Fruit fly (Drosophila melanogaster) whole organism, prepupa: Measurements from ENCODE around the gene CG42592.
A peak's percentile ranks its signal among the peaks of the same experiment; 100 is the strongest.

ENCODE experiments used
- Blimp-1 ChIP-seq: fragments of 200-800 bp; sonication (Bioruptor generic); optimal IDR thresholded peaks from 3 replicates; lab custom pipeline; 2017; ENCODE audit warnings: missing biosample characterization, missing genetic modification characterization, mild to moderate bottlenecking, moderate library complexity, missing genetic modification reagents
- CG10631 ChIP-seq: fragments of 200-800 bp; sonication (Bioruptor generic); optimal IDR thresholded peaks from 2 replicates; lab custom pipeline; 2016; ENCODE audit warnings: missing biosample characterization, missing genetic modification characterization
- CG10669 ChIP-seq: fragments of 200-800 bp; sonication (Bioruptor generic); optimal IDR thresholded peaks from 3 replicates; lab custom pipeline; 2018; ENCODE audit warnings: missing biosample characterization, mild to moderate bottlenecking, missing genetic modification characterization, moderate library complexity
- CG11294 ChIP-seq: fragments of 200-800 bp; sonication (Bioruptor generic); IDR thresholded peaks from 2 replicates; pipeline ENCODE4 v1.3.6; 2022; ENCODE audit warnings: missing biosample characterization, missing genetic modification characterization
- CG11902 ChIP-seq: fragments of 200-800 bp; sonication (Bioruptor generic); optimal IDR thresholded peaks from 3 replicates; lab custom pipeline; 2016; ENCODE audit warnings: missing biosample characterization, missing genetic modification characterization
- CG15336 ChIP-seq: fragments of 200-800 bp; sonication (Bioruptor generic); IDR thresholded peaks from 2 replicates; pipeline ENCODE4 v1.3.6; 2022; ENCODE audit warnings: missing biosample characterization, missing genetic modification characterization
- CG16779 ChIP-seq: fragments of 200-800 bp; sonication (Bioruptor generic); optimal IDR thresholded peaks from 3 replicates; lab custom pipeline; 2017; ENCODE audit warnings: missing biosample characterization, mild to moderate bottlenecking, missing genetic modification characterization
- CG3032 ChIP-seq: fragments of 200-800 bp; optimal IDR thresholded peaks from 2 replicates; lab custom pipeline; 2019; ENCODE audit warnings: missing biosample characterization, mild to moderate bottlenecking, missing genetic modification characterization, moderate library complexity
- CG32006 ChIP-seq: fragments of 200-800 bp; sonication (Bioruptor generic); optimal IDR thresholded peaks from 3 replicates; lab custom pipeline; 2017; ENCODE audit warnings: missing biosample characterization, mild to moderate bottlenecking, missing genetic modification characterization
- CG34406 ChIP-seq: fragments of 200-800 bp; sonication (Bioruptor generic); optimal IDR thresholded peaks from 3 replicates; lab custom pipeline; 2016; ENCODE audit warnings: missing biosample characterization, missing genetic modification characterization
- CG3919 ChIP-seq: fragments of 200-800 bp; sonication (Bioruptor generic); optimal IDR thresholded peaks from 3 replicates; lab custom pipeline; 2016; ENCODE audit warnings: missing biosample characterization, missing genetic modification characterization
- CG4318 ChIP-seq: fragments of 200-800 bp; sonication (Bioruptor generic); optimal IDR thresholded peaks from 3 replicates; lab custom pipeline; 2017; ENCODE audit warnings: missing biosample characterization, mild to moderate bottlenecking, missing genetic modification characterization
- CG6163 ChIP-seq: fragments of 200-800 bp; sonication (Bioruptor generic); IDR thresholded peaks from 3 replicates; pipeline ENCODE4 v1.3.6; 2022; ENCODE audit warnings: missing biosample characterization, missing genetic modification characterization
- CG6792 ChIP-seq: fragments of 200-800 bp; sonication (Bioruptor generic); optimal IDR thresholded peaks from 3 replicates; lab custom pipeline; 2016; ENCODE audit warnings: missing biosample characterization, missing genetic modification characterization
- CG6854 ChIP-seq: fragments of 200-800 bp; sonication (Bioruptor generic); optimal IDR thresholded peaks from 2 replicates; lab custom pipeline; 2017; ENCODE audit warnings: missing biosample characterization, mild to moderate bottlenecking, missing genetic modification characterization
- CG7368 ChIP-seq: fragments of 200-800 bp; sonication (Bioruptor generic); optimal IDR thresholded peaks from 3 replicates; lab custom pipeline; 2016; ENCODE audit warnings: missing biosample characterization, missing genetic modification characterization
- CG8119 ChIP-seq: fragments of 200-800 bp; sonication (Bioruptor generic); IDR thresholded peaks from 3 replicates; pipeline ENCODE4 v1.3.6; 2022; ENCODE audit warnings: missing biosample characterization, missing genetic modification characterization
- CG8319 ChIP-seq: fragments of 200-800 bp; sonication (Bioruptor generic); optimal IDR thresholded peaks from 3 replicates; lab custom pipeline; 2016; ENCODE audit warnings: missing biosample characterization, missing genetic modification characterization
- CG8632 ChIP-seq: fragments of 200-800 bp; sonication (Bioruptor generic); optimal IDR thresholded peaks from 3 replicates; lab custom pipeline; 2016; ENCODE audit warnings: missing biosample characterization, missing genetic modification characterization
- CG9139 ChIP-seq: fragments of 200-800 bp; sonication (Bioruptor generic); optimal IDR thresholded peaks from 3 replicates; lab custom pipeline; 2017; ENCODE audit warnings: missing biosample characterization, mild to moderate bottlenecking, missing genetic modification characterization
- Eip75B ChIP-seq: fragments of 200-800 bp; sonication (Bioruptor generic); optimal IDR thresholded peaks from 3 replicates; lab custom pipeline; 2016; ENCODE audit warnings: missing biosample characterization, missing genetic modification characterization
- Eip78C ChIP-seq: fragments of 200-800 bp; sonication (Bioruptor generic); peaks from one replicate; lab custom pipeline; 2016; ENCODE audit warnings: missing biosample characterization, missing genetic modification characterization
- Eip93F ChIP-seq: fragments of 200-800 bp; sonication (Bioruptor generic); optimal IDR thresholded peaks from 2 replicates; lab custom pipeline; 2016; ENCODE audit warnings: missing biosample characterization, mild to moderate bottlenecking, missing genetic modification characterization
- Ets21C ChIP-seq: fragments of 200-800 bp; sonication (Bioruptor generic); optimal IDR thresholded peaks from 3 replicates; lab custom pipeline; 2016; ENCODE audit warnings: missing biosample characterization, missing genetic modification characterization
- Ets96B ChIP-seq: fragments of 200-800 bp; optimal IDR thresholded peaks from 2 replicates; lab custom pipeline; 2019; ENCODE audit warnings: missing biosample characterization, mild to moderate bottlenecking, missing genetic modification characterization, moderate library complexity
- Hr38 ChIP-seq: sonication (Bioruptor generic); optimal IDR thresholded peaks from 2 replicates; lab custom pipeline; 2016; ENCODE audit warnings: missing biosample characterization, missing genetic modification characterization
- Hr39 ChIP-seq: fragments of 200-800 bp; sonication (Bioruptor generic); optimal IDR thresholded peaks from 2 replicates; lab custom pipeline; 2016; ENCODE audit warnings: missing biosample characterization, missing genetic modification characterization
- Hr4 ChIP-seq: fragments of 200-800 bp; sonication (Bioruptor generic); optimal IDR thresholded peaks from 3 replicates; lab custom pipeline; 2016; ENCODE audit warnings: missing biosample characterization, missing genetic modification characterization
- Lpt ChIP-seq: fragments of 200-800 bp; sonication (Bioruptor generic); optimal IDR thresholded peaks from 3 replicates; lab custom pipeline; 2016; ENCODE audit warnings: missing biosample characterization, missing genetic modification characterization
- Met ChIP-seq: fragments of 200-800 bp; sonication (Bioruptor generic); optimal IDR thresholded peaks from 3 replicates; lab custom pipeline; 2016; ENCODE audit warnings: missing biosample characterization, missing genetic modification characterization
- OdsH ChIP-seq: fragments of 200-800 bp; sonication (Bioruptor generic); optimal IDR thresholded peaks from 3 replicates; lab custom pipeline; 2016; ENCODE audit warnings: missing biosample characterization, missing genetic modification characterization
- Sox102F ChIP-seq: fragments of 200-800 bp; sonication (Bioruptor generic); optimal IDR thresholded peaks from 2 replicates; lab custom pipeline; 2016; ENCODE audit warnings: missing biosample characterization, mild to moderate bottlenecking, missing genetic modification characterization
- Sox14 ChIP-seq: fragments of 200-800 bp; sonication (Bioruptor generic); optimal IDR thresholded peaks from 3 replicates; lab custom pipeline; 2016; ENCODE audit warnings: missing biosample characterization, missing genetic modification characterization
- Sox15 ChIP-seq: fragments of 200-800 bp; sonication (Bioruptor generic); optimal IDR thresholded peaks from 3 replicates; lab custom pipeline; 2016; ENCODE audit warnings: missing biosample characterization, missing genetic modification characterization
- achi ChIP-seq: fragments of 200-800 bp; sonication (Bioruptor generic); optimal IDR thresholded peaks from 3 replicates; lab custom pipeline; 2016; ENCODE audit warnings: missing biosample characterization, missing genetic modification characterization
- dac ChIP-seq: fragments of 200-800 bp; sonication (Bioruptor generic); optimal IDR thresholded peaks from 2 replicates; lab custom pipeline; 2017; ENCODE audit warnings: missing biosample characterization, mild to moderate bottlenecking, missing genetic modification characterization
- dsx ChIP-seq: fragments of 200-800 bp; optimal IDR thresholded peaks from 3 replicates; lab custom pipeline; 2019; ENCODE audit warnings: missing biosample characterization, mild to moderate bottlenecking, missing genetic modification characterization, moderate library complexity; ENCODE audit not compliant: poor library complexity, severe bottlenecking
- esn ChIP-seq: fragments of 200-800 bp; sonication (Bioruptor generic); optimal IDR thresholded peaks from 2 replicates; lab custom pipeline; 2016; ENCODE audit warnings: missing biosample characterization, mild to moderate bottlenecking, missing genetic modification characterization, moderate library complexity
- fd85E ChIP-seq: fragments of 200-800 bp; sonication (Bioruptor generic); optimal IDR thresholded peaks from 3 replicates; lab custom pipeline; 2016; ENCODE audit warnings: missing biosample characterization, missing genetic modification characterization
- fkh ChIP-seq: fragments of 200-800 bp; sonication (Bioruptor generic); optimal IDR thresholded peaks from 3 replicates; lab custom pipeline; 2017; ENCODE audit warnings: missing biosample characterization, mild to moderate bottlenecking, missing genetic modification characterization, moderate library complexity
- pdm3 ChIP-seq: fragments of 200-800 bp; sonication (Bioruptor generic); optimal IDR thresholded peaks from 3 replicates; lab custom pipeline; 2016; ENCODE audit warnings: missing biosample characterization, missing genetic modification characterization
- spab ChIP-seq: fragments of 200-800 bp; sonication (Bioruptor generic); optimal IDR thresholded peaks from 2 replicates; lab custom pipeline; 2017; ENCODE audit warnings: missing biosample characterization, mild to moderate bottlenecking, missing genetic modification characterization, missing genetic modification reagents
- ss ChIP-seq, 2 experiments: fragments of 200-800 bp; sonication (Bioruptor generic); optimal IDR thresholded peaks; 2 replicates in 1 of 2; 3 replicates in 1 of 2; lab custom pipeline; 2017 to 2018; ENCODE audit warnings: mild to moderate bottlenecking in 2 of 2, missing biosample characterization in 2 of 2, missing genetic modification characterization in 2 of 2, moderate library complexity in 1 of 2
- topi ChIP-seq: fragments of 200-800 bp; sonication (Bioruptor generic); optimal IDR thresholded peaks from 3 replicates; lab custom pipeline; 2016; ENCODE audit warnings: missing biosample characterization, missing genetic modification characterization
- vri ChIP-seq: fragments of 200-800 bp; sonication (Bioruptor generic); optimal IDR thresholded peaks from 3 replicates; lab custom pipeline; 2016; ENCODE audit warnings: missing biosample characterization, mild to moderate bottlenecking, missing genetic modification characterization

Gene CG42592

dm6 chr3R:29876733-29877193 is 40.7 kb upstream of the CG42592 start, which contains the start of gene CG31038 (continued):
- peak; percentile 39 for TF ChIP-seq CG16779 (tag; lab: Kevin White, UChicago)
- no peak for TF ChIP-seq CG11902 (GFP tag; lab: Kevin White, UChicago)
- TF ChIP-seq Sox15 (GFP tag; lab: Kevin White, UChicago) = no peak
- TF ChIP-seq CG7368 (GFP tag; lab: Kevin White, UChicago) = no peak
- peak; percentile 63 for TF ChIP-seq Hr4 (GFP tag; lab: Kevin White, UChicago)
- peak; percentile 63 to 79 for TF ChIP-seq ss (GFP tag; optimal IDR thresholded peaks at IDR 0.05; lab: Kevin White, UChicago)
- TF ChIP-seq Sox14 (GFP tag; lab: Kevin White, UChicago) = peak; percentile 32
- TF ChIP-seq Ets21C (GFP tag; lab: Kevin White, UChicago) = no peak
- peak; percentile 71 for TF ChIP-seq fkh (GFP tag; lab: Kevin White, UChicago)
- TF ChIP-seq Met (GFP tag; lab: Kevin White, UChicago) = peak; percentile 69
- TF ChIP-seq CG8119 = peak; percentile 56; the same call in 1 of the 3 replicates
- peak; percentile 19 for TF ChIP-seq CG8319 (GFP tag; lab: Kevin White, UChicago)
- TF ChIP-seq dac = no peak
- peak; percentile 35 for TF ChIP-seq Sox102F (GFP tag; lab: Kevin White, UChicago)
- peak; percentile 43 for TF ChIP-seq Ets96B
- peak; percentile 54 for TF ChIP-seq OdsH (GFP tag; lab: Kevin White, UChicago)

dm6 chr3R:29876232-29876631 is 40.1 kb upstream of the CG42592 start:
- TF ChIP-seq CG34406 (GFP tag; lab: Kevin White, UChicago) = no peak
- no peak for TF ChIP-seq Eip78C (GFP tag; lab: Kevin White, UChicago)
- no peak for TF ChIP-seq CG8319 (GFP tag; lab: Kevin White, UChicago)
- TF ChIP-seq Eip75B (GFP tag; lab: Kevin White, UChicago) = no peak
- TF ChIP-seq CG10669 = no peak
- TF ChIP-seq Eip93F = no peak
- TF ChIP-seq CG15336 (GFP tag; lab: Robert Waterston, UW) = no peak
- TF ChIP-seq OdsH (GFP tag; lab: Kevin White, UChicago) = no peak
- no peak for TF ChIP-seq vri (GFP tag; lab: Kevin White, UChicago)
- TF ChIP-seq CG11294 = no peak
- TF ChIP-seq CG10631 (GFP tag; lab: Kevin White, UChicago) = no peak
- TF ChIP-seq CG4318 = no peak
- TF ChIP-seq CG3032 = no peak
- no peak for TF ChIP-seq achi (GFP tag; lab: Kevin White, UChicago)
- TF ChIP-seq Hr4 (GFP tag; lab: Kevin White, UChicago) = no peak
- TF ChIP-seq Hr38 (GFP tag; lab: Kevin White, UChicago) = no peak
- TF ChIP-seq, all 60 proteins: peak for 0

- TF ChIP-seq esn (GFP tag; lab: Kevin White, UChicago) (peak; percentile 82), pdm3 (GFP tag; lab: Kevin White, UChicago) (no peak), Ets21C (GFP tag; lab: Kevin White, UChicago) (peak; percentile 57), CG3919 (GFP tag; lab: Kevin White, UChicago) (peak; percentile 73), dac (peak; percentile 76), topi (GFP tag; lab: Kevin White, UChicago) (peak; percentile 74), Blimp-1 (GFP tag; lab: Kevin White, UChicago) (peak; percentile 7), CG8319 (GFP tag; lab: Kevin White, UChicago) (peak; percentile 21), vri (GFP tag; lab: Kevin White, UChicago) (peak; percentile 21), Hr39 (GFP tag; lab: Kevin White, UChicago) (peak; percentile 68), Lpt (GFP tag; lab: Kevin White, UChicago) (peak; percentile 59), Ets96B (peak; percentile 72), CG32006 (GFP tag; lab: Kevin White, UChicago) (peak; percentile 87), CG6854 (GFP tag; lab: Kevin White, UChicago) (no peak), ss (GFP tag; optimal IDR thresholded peaks at IDR 0.05; lab: Kevin White, UChicago) (peak; percentile 24 to 76), Eip78C (GFP tag; lab: Kevin White, UChicago) (peak; percentile 96), CG6792 (peak; percentile 71), fd85E (GFP tag; lab: Kevin White, UChicago) (no peak), CG6163 (peak; percentile 73), Sox102F (GFP tag; lab: Kevin White, UChicago) (peak; percentile 78), CG15336 (GFP tag; lab: Robert Waterston, UW) (peak; percentile 84), CG11294 (no peak; the same call in 1 of the 2 replicates), Sox15 (GFP tag; lab: Kevin White, UChicago) (peak; percentile 57), Eip75B (GFP tag; lab: Kevin White, UChicago) (peak; percentile 75), CG11902 (GFP tag; lab: Kevin White, UChicago) (peak; percentile 25), achi (GFP tag; lab: Kevin White, UChicago) (peak; percentile 75), spab (GFP tag; lab: Kevin White, UChicago) (peak; percentile 56), CG9139 (GFP tag; lab: Kevin White, UChicago) (peak; percentile 61), CG3032 (peak; percentile 49), dsx (GFP tag; lab: Kevin White, UChicago) (peak; percentile 21), CG7368 (GFP tag; lab: Kevin White, UChicago) (no peak), CG8632 (GFP tag; lab: Kevin White, UChicago) (peak; percentile 66), CG16779 (tag; lab: Kevin White, UChicago) (peak; percentile 56)
Measured at dm6 chr3R:29875830-29876229, 39.7 kb upstream of the CG42592 start.
